Fruit fly (Drosophila melanogaster) whole organism, embryonic: ENCODE measurements around the gene CG9855.

Experiments
- Ada2b ChIP-seq: fragments of 200-800 bp; sonication (Bioruptor generic); IDR thresholded peaks from 2 replicates; pipeline ENCODE4 v1.3.6; 2022; ENCODE audit warnings: missing biosample characterization, missing genetic modification characterization
- Adf1 ChIP-seq: fragments of 200-800 bp; sonication (Bioruptor generic); IDR thresholded peaks from 2 replicates; pipeline ENCODE4 v1.3.6; 2022; ENCODE audit warnings: missing biosample characterization, missing genetic modification characterization
- CG10431 ChIP-seq: fragments of 200-800 bp; sonication (Bioruptor generic); optimal IDR thresholded peaks from 3 replicates; lab custom pipeline; 2018; ENCODE audit warnings: missing biosample characterization, mild to moderate bottlenecking, missing genetic modification characterization
- CG10462 ChIP-seq: fragments of 200-800 bp; sonication (Bioruptor generic); optimal IDR thresholded peaks from 2 replicates; lab custom pipeline; 2016; ENCODE audit warnings: missing biosample characterization, missing genetic modification characterization
- CG11247 ChIP-seq: fragments of 200-800 bp; sonication (Bioruptor generic); IDR thresholded peaks from 2 replicates; pipeline ENCODE4 v1.3.6; 2022; ENCODE audit warnings: missing biosample characterization, missing genetic modification characterization
- CG13287 ChIP-seq: fragments of 200-800 bp; sonication (Bioruptor generic); IDR thresholded peaks from 2 replicates; pipeline ENCODE4 v1.3.6; 2022; ENCODE audit warnings: missing biosample characterization, missing genetic modification characterization; ENCODE audit not compliant: partially characterized antibody
- CG14710 ChIP-seq: fragments of 200-800 bp; sonication (Bioruptor generic); optimal IDR thresholded peaks from 3 replicates; lab custom pipeline; 2019; ENCODE audit warnings: missing biosample characterization, mild to moderate bottlenecking, missing genetic modification characterization, moderate library complexity
- CG1603 ChIP-seq: fragments of 200-800 bp; sonication (Bioruptor generic); optimal IDR thresholded peaks from 2 replicates; lab custom pipeline; 2019; ENCODE audit warnings: missing biosample characterization, mild to moderate bottlenecking, missing genetic modification characterization, moderate library complexity
- CG30020 ChIP-seq: fragments of 200-800 bp; optimal IDR thresholded peaks from 2 replicates; lab custom pipeline; 2019; ENCODE audit warnings: missing biosample characterization, mild to moderate bottlenecking, missing genetic modification characterization, moderate library complexity
- CG34224 ChIP-seq: fragments of 200-800 bp; sonication (Bioruptor generic); IDR thresholded peaks from 3 replicates; pipeline ENCODE4 v1.3.6; 2022; ENCODE audit warnings: missing biosample characterization, missing genetic modification characterization; ENCODE audit not compliant: partially characterized antibody
- CG34422 ChIP-seq: fragments of 200-800 bp; sonication (Bioruptor generic); IDR thresholded peaks from 3 replicates; pipeline ENCODE4 v1.3.6; 2022; ENCODE audit warnings: missing biosample characterization, missing genetic modification characterization
- CG3847 ChIP-seq: fragments of 200-800 bp; sonication (Bioruptor generic); IDR thresholded peaks from 2 replicates; pipeline ENCODE4 v1.3.6; 2022; ENCODE audit warnings: missing biosample characterization, missing genetic modification characterization
- CG3995 ChIP-seq: fragments of 200-800 bp; sonication (Bioruptor generic); optimal IDR thresholded peaks from 3 replicates; lab custom pipeline; 2016; ENCODE audit warnings: missing biosample characterization, missing genetic modification characterization
- CG4282 ChIP-seq: fragments of 200-800 bp; sonication (Bioruptor generic); optimal IDR thresholded peaks from 2 replicates; lab custom pipeline; 2016; ENCODE audit warnings: missing biosample characterization, missing genetic modification characterization
- CG4707 ChIP-seq: fragments of 200-800 bp; sonication (Bioruptor generic); optimal IDR thresholded peaks from 2 replicates; lab custom pipeline; 2018; ENCODE audit warnings: missing biosample characterization, mild to moderate bottlenecking, missing genetic modification characterization, moderate library complexity
- CG5180 ChIP-seq: fragments of 200-800 bp; sonication (Bioruptor generic); optimal IDR thresholded peaks from 3 replicates; lab custom pipeline; 2017; ENCODE audit warnings: missing biosample characterization, missing genetic modification characterization, mild to moderate bottlenecking, moderate library complexity, missing genetic modification reagents
- CG7987 ChIP-seq: fragments of 200-800 bp; sonication (Bioruptor generic); optimal IDR thresholded peaks from 2 replicates; lab custom pipeline; 2018; ENCODE audit warnings: missing biosample characterization, mild to moderate bottlenecking, missing genetic modification characterization, moderate library complexity
- CG8924 ChIP-seq: fragments of 200-800 bp; optimal IDR thresholded peaks from 3 replicates; lab custom pipeline; 2019; ENCODE audit warnings: missing biosample characterization, mild to moderate bottlenecking, missing genetic modification characterization, moderate library complexity
- CoRest ChIP-seq: fragments of 200-800 bp; sonication (Bioruptor generic); optimal IDR thresholded peaks from 3 replicates; lab custom pipeline; 2018; ENCODE audit warnings: missing biosample characterization, mild to moderate bottlenecking, missing genetic modification characterization, moderate library complexity
- Dref ChIP-seq: fragments of 200-800 bp; sonication (Bioruptor generic); IDR thresholded peaks from 2 replicates; pipeline ENCODE4 v1.3.6; 2022; ENCODE audit warnings: missing biosample characterization, missing genetic modification characterization
- E2f2 ChIP-seq: fragments of 200-800 bp; sonication (Bioruptor generic); IDR thresholded peaks from 2 replicates; pipeline ENCODE4 v1.3.6; 2022; ENCODE audit warnings: missing biosample characterization, missing genetic modification characterization
- Fer3 ChIP-seq: fragments of 200-800 bp; sonication (Bioruptor generic); optimal IDR thresholded peaks from 2 replicates; lab custom pipeline; 2018; ENCODE audit warnings: missing biosample characterization, mild to moderate bottlenecking, missing genetic modification characterization, moderate library complexity
- Med ChIP-seq: fragments of 200-800 bp; sonication (Bioruptor generic); peaks from one replicate; lab custom pipeline; 2016; ENCODE audit warnings: missing biosample characterization, missing genetic modification characterization, mild to moderate bottlenecking, inconsistent platforms, moderate library complexity
- Myb ChIP-seq: fragments of 200-800 bp; sonication (Bioruptor generic); optimal IDR thresholded peaks from 2 replicates; lab custom pipeline; 2016; ENCODE audit warnings: missing biosample characterization, missing genetic modification characterization
- Pdp1 ChIP-seq, 2 experiments: fragments of 200-800 bp; sonication (Bioruptor generic); optimal IDR thresholded peaks; 3 replicates each; lab custom pipeline; 2016; ENCODE audit warnings: missing biosample characterization in 2 of 2, missing genetic modification characterization in 2 of 2, mild to moderate bottlenecking in 1 of 2, moderate library complexity in 1 of 2
- TFAM ChIP-seq: fragments of 200-800 bp; sonication (Bioruptor generic); optimal IDR thresholded peaks from 2 replicates; lab custom pipeline; 2017; ENCODE audit warnings: missing biosample characterization, missing genetic modification characterization, inconsistent platforms
- Trl ChIP-seq, 3 experiments: fragments of >200 bp in 2 of 3; fragments of 200-800 bp in 1 of 3; sonication (Bioruptor generic) in 1 of 3; optimal IDR thresholded peaks; 2 replicates in 1 of 3; 3 replicates in 2 of 3; lab custom pipeline; 2016 to 2017; ENCODE audit warnings: missing biosample characterization in 1 of 3, missing genetic modification characterization in 1 of 3
- ac ChIP-seq: fragments of 200-800 bp; sonication (Bioruptor generic); optimal IDR thresholded peaks from 3 replicates; lab custom pipeline; 2017; ENCODE audit warnings: missing biosample characterization, mild to moderate bottlenecking, missing genetic modification characterization
- aop ChIP-seq: fragments of 200-800 bp; sonication (Bioruptor generic); IDR thresholded peaks from 2 replicates; pipeline ENCODE4 v1.3.6; 2022; ENCODE audit warnings: missing biosample characterization, missing genetic modification characterization
- cad ChIP-seq: fragments of >200 bp; optimal IDR thresholded peaks from 2 replicates; lab custom pipeline; 2017; ENCODE audit warnings: missing biosample characterization, missing genetic modification characterization
- cas ChIP-seq: fragments of 200-800 bp; sonication (Bioruptor generic); IDR thresholded peaks from 2 replicates; pipeline ENCODE4 v1.3.6; 2022; ENCODE audit warnings: missing biosample characterization, missing genetic modification characterization
- en ChIP-seq: fragments of 200-800 bp; sonication (Bioruptor generic); optimal IDR thresholded peaks from 2 replicates; lab custom pipeline; 2016; ENCODE audit warnings: missing biosample characterization, missing genetic modification characterization
- gfzf ChIP-seq: fragments of 200-800 bp; sonication (Bioruptor generic); optimal IDR thresholded peaks from 2 replicates; lab custom pipeline; 2016; ENCODE audit warnings: missing biosample characterization, mild to moderate bottlenecking, missing genetic modification characterization, moderate library complexity
- grn ChIP-seq: fragments of 200-800 bp; sonication (Bioruptor generic); optimal IDR thresholded peaks from 3 replicates; lab custom pipeline; 2017; ENCODE audit warnings: missing biosample characterization, missing genetic modification characterization
- hbn ChIP-seq: fragments of 200-800 bp; sonication (Bioruptor generic); IDR thresholded peaks from 2 replicates; pipeline ENCODE4 v1.3.6; 2022; ENCODE audit warnings: missing biosample characterization, missing genetic modification characterization; ENCODE audit not compliant: partially characterized antibody
- jumu ChIP-seq: fragments of 200-800 bp; sonication (Bioruptor generic); optimal IDR thresholded peaks from 3 replicates; lab custom pipeline; 2016; ENCODE audit warnings: missing biosample characterization, missing genetic modification characterization
- lola ChIP-seq, 3 experiments: fragments of >200 bp in 2 of 3; fragments of 200-800 bp in 1 of 3; sonication (Bioruptor generic) in 1 of 3; optimal IDR thresholded peaks; 2 replicates each; lab custom pipeline; 2017 to 2019; ENCODE audit warnings: missing biosample characterization in 3 of 3, missing genetic modification characterization in 3 of 3, mild to moderate bottlenecking in 1 of 3, moderate library complexity in 1 of 3
- nau ChIP-seq: fragments of 200-800 bp; sonication (Bioruptor generic); optimal IDR thresholded peaks from 3 replicates; lab custom pipeline; 2017; ENCODE audit warnings: missing biosample characterization, mild to moderate bottlenecking, missing genetic modification characterization, missing genetic modification reagents
- nerfin-1 ChIP-seq: fragments of 200-800 bp; sonication (Bioruptor generic); optimal IDR thresholded peaks from 3 replicates; lab custom pipeline; 2019; ENCODE audit warnings: missing biosample characterization, mild to moderate bottlenecking, missing genetic modification characterization, moderate library complexity
- nmo ChIP-seq: fragments of 200-800 bp; sonication (Bioruptor generic); optimal IDR thresholded peaks from 2 replicates; lab custom pipeline; 2018; ENCODE audit warnings: missing biosample characterization, mild to moderate bottlenecking, missing genetic modification characterization, moderate library complexity
- pzg ChIP-seq: fragments of 200-800 bp; sonication (Bioruptor generic); optimal IDR thresholded peaks from 3 replicates; lab custom pipeline; 2018; ENCODE audit warnings: missing biosample characterization, mild to moderate bottlenecking, missing genetic modification characterization, moderate library complexity
- row ChIP-seq: fragments of 200-800 bp; sonication (Bioruptor generic); IDR thresholded peaks from 3 replicates; pipeline ENCODE4 v1.3.6; 2022; ENCODE audit warnings: missing biosample characterization, missing genetic modification characterization
- sens ChIP-seq: fragments of 200-800 bp; sonication (Bioruptor generic); peaks from one replicate; lab custom pipeline; 2016; ENCODE audit warnings: missing biosample characterization, missing genetic modification characterization
- sr ChIP-seq: fragments of 200-800 bp; sonication (Bioruptor generic); IDR thresholded peaks from 3 replicates; pipeline ENCODE4 v1.3.6; 2022; ENCODE audit warnings: missing biosample characterization, missing genetic modification characterization
- stc ChIP-seq: fragments of 200-800 bp; sonication (Bioruptor generic); IDR thresholded peaks from 2 replicates; pipeline ENCODE4 v1.3.6; 2022; ENCODE audit warnings: missing biosample characterization, missing genetic modification characterization
- unpg ChIP-seq: fragments of 200-800 bp; sonication (Bioruptor generic); optimal IDR thresholded peaks from 3 replicates; lab custom pipeline; 2018; ENCODE audit warnings: missing biosample characterization, mild to moderate bottlenecking, missing genetic modification characterization, moderate library complexity
- wek ChIP-seq: fragments of 200-800 bp; sonication (Bioruptor generic); optimal IDR thresholded peaks from 3 replicates; lab custom pipeline; 2018; ENCODE audit warnings: missing biosample characterization, mild to moderate bottlenecking, missing genetic modification characterization, moderate library complexity
- zen2 ChIP-seq: fragments of 200-800 bp; sonication (Bioruptor generic); IDR thresholded peaks from 3 replicates; pipeline ENCODE4 v1.3.6; 2022; ENCODE audit warnings: missing biosample characterization, missing genetic modification characterization; ENCODE audit not compliant: partially characterized antibody

CG9855 gene

dm6 chr3R:4397403-4398079 lies at the start of gene CG9855:
Gene CG9855, minus strand, starts transcription at chr3R:4397875.
- TF ChIP-seq CG34422 (GFP tag; lab: Robert Waterston, UW) (no peak), CG13287 (GFP tag; lab: Robert Waterston, UW) (peak; percentile 48; the same call in 1 of the 2 replicates), Pdp1 (GFP tag; optimal IDR thresholded peaks at IDR 0.05; lab: Kevin White, UChicago) (peak in 1 of 2 experiments; percentile 79), stc (GFP tag; lab: Robert Waterston, UW) (no peak), nmo (GFP tag; lab: Kevin White, UChicago) (peak; percentile 39), cas (GFP tag; lab: Robert Waterston, UW) (no peak), CG34224 (GFP tag; lab: Robert Waterston, UW) (0 out of 3 replicates have a peak, but pooled peaks have one; percentile 33), pzg (GFP tag; lab: Kevin White, UChicago) (peak; percentile 79), CoRest (peak; percentile 23), CG1603 (tag; lab: Kevin White, UChicago) (peak; percentile 63), Ada2b (GFP tag; lab: Robert Waterston, UW) (no peak), Adf1 (GFP tag; lab: Robert Waterston, UW) (no peak), gfzf (GFP tag; lab: Kevin White, UChicago) (peak; percentile 94), nerfin-1 (tag; lab: Kevin White, UChicago) (peak; percentile 8), jumu (GFP tag; lab: Kevin White, UChicago) (no peak), sens (GFP tag; lab: Kevin White, UChicago) (peak; percentile 48), CG3847 (GFP tag; lab: Robert Waterston, UW) (peak; percentile 16; the same call in 1 of the 2 replicates), sr (no peak), CG3995 (GFP tag; lab: Kevin White, UChicago) (peak; percentile 85), CG14710 (tag; lab: Kevin White, UChicago) (peak; percentile 43), row (GFP tag; lab: Robert Waterston, UW) (peak; percentile 49), CG7987 (no peak), lola (GFP tag; optimal IDR thresholded peaks at IDR 0.05; lab: Kevin White, UChicago) (no peak), CG4282 (no peak), aop (no peak), grn (GFP tag; lab: Kevin White, UChicago) (no peak), ac (GFP tag; lab: Kevin White, UChicago) (no peak), Dref (GFP tag; lab: Robert Waterston, UW) (peak; percentile 41; the same call in 1 of the 2 replicates), Med (GFP tag; lab: Kevin White, UChicago) (peak; percentile 61), Myb (no peak), CG11247 (no peak), wek (GFP tag; lab: Kevin White, UChicago) (no peak), CG10431 (peak; percentile 11), zen2 (GFP tag; lab: Robert Waterston, UW) (no peak), cad (GFP tag; lab: Kevin White, UChicago) (no peak), Trl (optimal IDR thresholded peaks at IDR 0.05; lab: Kevin White, UChicago) (no peak), Trl (GFP tag; optimal IDR thresholded peaks at IDR 0.05; lab: Kevin White, UChicago) (no peak), TFAM (GFP tag; lab: Kevin White, UChicago) (no peak), CG4707 (GFP tag; lab: Kevin White, UChicago) (no peak), en (GFP tag; lab: Kevin White, UChicago) (no peak), E2f2 (GFP tag; lab: Robert Waterston, UW) (peak; percentile 50), Fer3 (tag; lab: Kevin White, UChicago) (no peak), CG30020 (peak; percentile 84), CG8924 (tag; lab: Kevin White, UChicago) (peak; percentile 39), CG10462 (GFP tag; lab: Kevin White, UChicago) (no peak), nau (GFP tag; lab: Kevin White, UChicago) (no peak), hbn (GFP tag; lab: Robert Waterston, UW) (peak; percentile 37; the same call in 1 of the 2 replicates), CG5180 (GFP tag; lab: Kevin White, UChicago) (no peak), unpg (GFP tag; lab: Kevin White, UChicago) (no peak)
